Fruit fly (Drosophila melanogaster): ENCODE measurements around the gene beat-IIa.

The beat-IIa gene

dm6 chr3R:17391313-17391845, 25.5 kb upstream of the beat-IIa start, which contains the start of the genes Brf and sds22 (continued):
- peak; percentile 77 to 93 for TF ChIP-seq salr (GFP tag; optimal IDR thresholded peaks at IDR 0.05)
- TF ChIP-seq CG11762 (GFP tag; optimal IDR thresholded peaks at IDR 0.05; ENCODE audit: insufficient read depth), result peak; percentile 92
- peak; percentile 90 for TF ChIP-seq vri (GFP tag; optimal IDR thresholded peaks at IDR 0.05)
- peak; percentile 97 for TF ChIP-seq svp (GFP tag)
- TF ChIP-seq Blimp-1 (GFP tag; optimal IDR thresholded peaks at IDR 0.05), result peak; percentile 85
- TF ChIP-seq Lpt (GFP tag; optimal IDR thresholded peaks at IDR 0.05), result peak; percentile 91
- TF ChIP-seq Eip75B (GFP tag; optimal IDR thresholded peaks at IDR 0.05), result peak; percentile 94
- peak; percentile 91 for TF ChIP-seq CG6163 (GFP tag; IDR thresholded peaks at IDR 0.05)
- peak; percentile 91 for TF ChIP-seq dsx (GFP tag; optimal IDR thresholded peaks at IDR 0.05; ENCODE audit: poor library complexity, severe bottlenecking)
- peak; percentile 75 for TF ChIP-seq dac (GFP tag; optimal IDR thresholded peaks at IDR 0.05)
- peak; percentile 94 for TF ChIP-seq Sox102F (GFP tag; optimal IDR thresholded peaks at IDR 0.05)
- peak; percentile 92 for TF ChIP-seq Ets96B (tag; optimal IDR thresholded peaks at IDR 0.05)
- TF ChIP-seq CG8119 (GFP tag; IDR thresholded peaks at IDR 0.05), result peak; percentile 88
- TF ChIP-seq spab (GFP tag; optimal IDR thresholded peaks at IDR 0.05), result peak; percentile 83
- TF ChIP-seq CG8319 (GFP tag; optimal IDR thresholded peaks at IDR 0.05), result peak; percentile 92
- peak; percentile 97 for TF ChIP-seq Ets21C (GFP tag; optimal IDR thresholded peaks at IDR 0.05)
- TF ChIP-seq CG6276 (GFP tag; optimal IDR thresholded peaks at IDR 0.05), result peak; percentile 79
- TF ChIP-seq CG31627 (GFP tag; optimal IDR thresholded peaks at IDR 0.05), result peak; percentile 98
- peak; percentile 94 for TF ChIP-seq Sox15 (GFP tag; optimal IDR thresholded peaks at IDR 0.05)
- TF ChIP-seq fd59A (GFP tag; optimal IDR thresholded peaks at IDR 0.05), result peak; percentile 87
- TF ChIP-seq CG11294 (GFP tag; IDR thresholded peaks at IDR 0.05), result peak; percentile 89
- TF ChIP-seq Eip78C (GFP tag), result peak; percentile 97

dm6 chr3R:17386168-17386819, 20.4 kb upstream of the beat-IIa start:
- TF ChIP-seq Hr39 (GFP tag; optimal IDR thresholded peaks at IDR 0.05) (peak; percentile 77), lz (GFP tag; optimal IDR thresholded peaks at IDR 0.05) (peak; percentile 79), Hr38 (GFP tag; optimal IDR thresholded peaks at IDR 0.05) (no peak), spab (GFP tag; optimal IDR thresholded peaks at IDR 0.05) (peak; percentile 52), CG11294 (GFP tag; IDR thresholded peaks at IDR 0.05) (peak; percentile 74; the same call in 1 of the 2 replicates), CG9139 (GFP tag; optimal IDR thresholded peaks at IDR 0.05) (peak; percentile 34), Sox102F (GFP tag; optimal IDR thresholded peaks at IDR 0.05) (peak; percentile 68), topi (GFP tag; optimal IDR thresholded peaks at IDR 0.05) (peak; percentile 77), eg (GFP tag; IDR thresholded peaks at IDR 0.05) (peak; percentile 92), Eip93F (GFP tag; optimal IDR thresholded peaks at IDR 0.05) (no peak), Gug (GFP tag; IDR thresholded peaks at IDR 0.05) (peak; percentile 79), CG3919 (GFP tag; optimal IDR thresholded peaks at IDR 0.05) (peak; percentile 89), dac (GFP tag; optimal IDR thresholded peaks at IDR 0.05) (peak; percentile 54), vri (GFP tag; optimal IDR thresholded peaks at IDR 0.05) (peak; percentile 24), salr (GFP tag; optimal IDR thresholded peaks at IDR 0.05) (peak; percentile 49 to 71), CG16779 (tag; optimal IDR thresholded peaks at IDR 0.05) (peak; percentile 64), CG31627 (GFP tag; optimal IDR thresholded peaks at IDR 0.05) (peak; percentile 74), net (GFP tag; optimal IDR thresholded peaks at IDR 0.05) (peak; percentile 64), acj6 (GFP tag; optimal IDR thresholded peaks at IDR 0.05) (peak; percentile 83), ss (GFP tag; optimal IDR thresholded peaks at IDR 0.05) (peak; percentile 35 to 65), CG8632 (GFP tag; optimal IDR thresholded peaks at IDR 0.05) (peak; percentile 72), Ets96B (tag; optimal IDR thresholded peaks at IDR 0.05) (peak; percentile 73), Blimp-1 (GFP tag; optimal IDR thresholded peaks at IDR 0.05) (peak; percentile 20), dsx (GFP tag; optimal IDR thresholded peaks at IDR 0.05; ENCODE audit: poor library complexity, severe bottlenecking) (peak; percentile 58), Hr4 (GFP tag; optimal IDR thresholded peaks at IDR 0.05) (peak; percentile 84), CG11762 (GFP tag; optimal IDR thresholded peaks at IDR 0.05; ENCODE audit: insufficient read depth) (peak; percentile 71), Eip78C (GFP tag) (peak; percentile 91), CG1621 (tag; optimal IDR thresholded peaks at IDR 0.05) (peak; percentile 51), CG8119 (GFP tag; IDR thresholded peaks at IDR 0.05) (peak; percentile 90), fd59A (GFP tag; optimal IDR thresholded peaks at IDR 0.05) (peak; percentile 58), CG10669 (GFP tag; optimal IDR thresholded peaks at IDR 0.05) (peak; percentile 77), CG10631 (GFP tag; optimal IDR thresholded peaks at IDR 0.05) (peak; percentile 81), CG8319 (GFP tag; optimal IDR thresholded peaks at IDR 0.05) (peak; percentile 51), Sox15 (GFP tag; optimal IDR thresholded peaks at IDR 0.05) (peak; percentile 58), pdm3 (GFP tag; optimal IDR thresholded peaks at IDR 0.05) (peak; percentile 77), OdsH (GFP tag; optimal IDR thresholded peaks at IDR 0.05) (peak; percentile 79), Met (GFP tag; optimal IDR thresholded peaks at IDR 0.05) (peak; percentile 71), achi (GFP tag; optimal IDR thresholded peaks at IDR 0.05) (peak; percentile 76), cyc (GFP tag; optimal IDR thresholded peaks at IDR 0.05) (peak; percentile 83)
